Worm (Caenorhabditis elegans) whole organism, mixed stage, embryonic: ENCODE results near the gene R10E11.5.
A peak's percentile ranks its signal among the peaks of the same experiment; 100 is the strongest.

ENCODE experiments used
- M03D4.4 ChIP-seq: sonication (generic microtip); optimal IDR thresholded peaks from 2 replicates; lab custom pipeline; 2017; ENCODE audit warnings: mild to moderate bottlenecking, missing genetic modification characterization, missing compliant biosample characterization
- bed-3 ChIP-seq: fragments of 200-800 bp; sonication (Bioruptor generic); optimal IDR thresholded peaks from 3 replicates; lab custom pipeline; 2018; ENCODE audit warnings: mild to moderate bottlenecking, missing genetic modification characterization, moderate library complexity, missing compliant biosample characterization
- blmp-1 ChIP-seq: fragments of 150-350 bp; optimal IDR thresholded peaks from 2 replicates; lab custom pipeline; 2014; ENCODE audit warnings: missing biosample characterization, missing genetic modification characterization
- ceh-43 ChIP-seq: fragments of 200-800 bp; sonication (Bioruptor generic); optimal IDR thresholded peaks from 2 replicates; lab custom pipeline; 2018; ENCODE audit warnings: mild to moderate bottlenecking, missing genetic modification characterization, moderate library complexity, missing compliant biosample characterization
- ces-1 ChIP-seq: fragments of 150-350 bp; optimal IDR thresholded peaks from 2 replicates; lab custom pipeline; 2014; ENCODE audit warnings: missing biosample characterization, missing genetic modification reagents, missing genetic modification characterization
- cnd-1 ChIP-seq: fragments of 200-800 bp; sonication (Bioruptor generic); optimal IDR thresholded peaks from 2 replicates; lab custom pipeline; 2018; ENCODE audit warnings: mild to moderate bottlenecking, missing genetic modification characterization, missing compliant biosample characterization
- drap-1 ChIP-seq: fragments of 200-800 bp; sonication (Bioruptor generic); optimal IDR thresholded peaks from 3 replicates; lab custom pipeline; 2018; ENCODE audit warnings: mild to moderate bottlenecking, missing genetic modification characterization, missing compliant biosample characterization
- elt-3 ChIP-seq: fragments of 150-350 bp; optimal IDR thresholded peaks from 2 replicates; lab custom pipeline; 2014; ENCODE audit warnings: missing biosample characterization, missing genetic modification characterization
- flh-1 ChIP-seq: fragments of 200-800 bp; sonication (Bioruptor generic); optimal IDR thresholded peaks from 2 replicates; lab custom pipeline; 2018; ENCODE audit warnings: mild to moderate bottlenecking, missing genetic modification characterization, moderate library complexity, missing compliant biosample characterization
- ham-2 ChIP-seq: fragments of 200-800 bp; sonication (Bioruptor generic); optimal IDR thresholded peaks from 2 replicates; lab custom pipeline; 2018; ENCODE audit warnings: mild to moderate bottlenecking, missing genetic modification characterization, missing compliant biosample characterization
- lin-13 ChIP-seq: fragments of 150-350 bp; optimal IDR thresholded peaks from 2 replicates; lab custom pipeline; 2014; ENCODE audit warnings: missing biosample characterization, missing genetic modification characterization
- lin-32 ChIP-seq: fragments of 200-800 bp; sonication (Bioruptor generic); optimal IDR thresholded peaks from 2 replicates; lab custom pipeline; 2018; ENCODE audit warnings: mild to moderate bottlenecking, missing genetic modification characterization, missing compliant biosample characterization
- lsy-2 ChIP-seq: fragments of 150-350 bp; optimal IDR thresholded peaks from 2 replicates; lab custom pipeline; 2014; ENCODE audit warnings: missing biosample characterization, missing genetic modification characterization
- mep-1 ChIP-seq: fragments of 150-350 bp; optimal IDR thresholded peaks from 2 replicates; lab custom pipeline; 2017; ENCODE audit warnings: missing biosample characterization, missing genetic modification reagents, missing genetic modification characterization, inconsistent platforms
- mls-2 ChIP-seq: sonication (generic microtip); optimal IDR thresholded peaks from 2 replicates; lab custom pipeline; 2016; ENCODE audit warnings: mild to moderate bottlenecking, missing genetic modification characterization, moderate library complexity, missing compliant biosample characterization
- nhr-12 ChIP-seq: fragments of 150-350 bp; optimal IDR thresholded peaks from 2 replicates; lab custom pipeline; 2014; ENCODE audit warnings: missing biosample characterization, missing genetic modification characterization
- nhr-2 ChIP-seq: fragments of 150-350 bp; optimal IDR thresholded peaks from 2 replicates; lab custom pipeline; 2014; ENCODE audit warnings: missing biosample characterization, missing genetic modification characterization
- nhr-237 ChIP-seq: fragments of 150-350 bp; optimal IDR thresholded peaks from 2 replicates; lab custom pipeline; 2014; ENCODE audit warnings: missing biosample characterization, missing genetic modification characterization
- nhr-76 ChIP-seq: sonication (generic microtip); optimal IDR thresholded peaks from 2 replicates; lab custom pipeline; 2017; ENCODE audit warnings: missing biosample characterization, missing genetic modification characterization
- pha-4 ChIP-seq: fragments of 150-350 bp; optimal IDR thresholded peaks from 2 replicates; lab custom pipeline; 2018; ENCODE audit warnings: missing biosample characterization, missing genetic modification reagents, missing genetic modification characterization
- snpc-4 ChIP-seq: fragments of 150-350 bp; optimal IDR thresholded peaks from 2 replicates; lab custom pipeline; 2014; ENCODE audit warnings: missing biosample characterization, missing genetic modification characterization
- sptf-1 ChIP-seq: sonication (generic microtip); optimal IDR thresholded peaks from 2 replicates; lab custom pipeline; 2017; ENCODE audit warnings: mild to moderate bottlenecking, missing genetic modification characterization, moderate library complexity, missing compliant biosample characterization
- tbx-8 ChIP-seq: fragments of 200-800 bp; sonication (Bioruptor generic); optimal IDR thresholded peaks from 2 replicates; lab custom pipeline; 2018; ENCODE audit warnings: mild to moderate bottlenecking, missing genetic modification characterization, moderate library complexity, missing compliant biosample characterization
- unc-120 ChIP-seq: sonication (generic microtip); optimal IDR thresholded peaks from 2 replicates; lab custom pipeline; 2017; ENCODE audit warnings: missing genetic modification characterization, missing compliant biosample characterization; ENCODE audit not compliant: poor library complexity, severe bottlenecking
- unc-39 ChIP-seq: fragments of 150-350 bp; optimal IDR thresholded peaks from 2 replicates; lab custom pipeline; 2014; ENCODE audit warnings: missing biosample characterization, missing genetic modification characterization
- zip-8 ChIP-seq: fragments of 150-350 bp; optimal IDR thresholded peaks from 2 replicates; lab custom pipeline; 2014; ENCODE audit warnings: missing biosample characterization, missing genetic modification characterization
- ztf-11 ChIP-seq: fragments of 150-350 bp; optimal IDR thresholded peaks from 2 replicates; lab custom pipeline; 2014; ENCODE audit warnings: missing biosample characterization, missing genetic modification characterization

R10E11.5 gene

DNA sequence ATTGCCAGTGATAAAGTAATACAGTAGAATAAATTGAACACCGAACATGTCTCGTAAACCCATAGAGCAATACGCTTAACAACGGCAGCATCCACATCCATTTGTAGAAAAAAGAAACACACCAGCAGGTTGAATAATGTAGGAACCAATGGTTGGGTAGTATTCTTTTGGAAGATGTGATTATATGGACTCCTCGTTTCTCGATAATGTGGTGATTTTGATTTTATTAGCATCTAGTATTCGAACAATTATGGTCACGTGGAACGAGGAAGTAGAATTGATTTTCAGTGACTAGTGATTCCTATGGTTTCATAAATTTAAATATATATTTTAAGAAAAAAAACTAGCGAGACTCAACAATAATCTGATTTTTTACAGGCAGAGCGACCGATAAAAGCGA lies 7.0 kb upstream of the R10E11.5 start, which contains the start of gene srxa-10:
Gene srxa-10 (minus strand): TSS at position 101 of the 400 bp plus-strand sequence.
- TF ChIP-seq ham-2 (GFP tag; lab: Kevin White, UChicago) (no peak), ztf-11 (tag; lab: Kevin White, UChicago) (no peak), tbx-8 (GFP tag; lab: Kevin White, UChicago) (no peak), elt-3 (no peak), unc-39 (tag; lab: Kevin White, UChicago) (no peak), nhr-12 (tag; lab: Kevin White, UChicago) (no peak), mep-1 (tag; lab: Kevin White, UChicago) (no peak)

ce11 chrIII:9793592-9794417 lies 4.3 kb upstream of the R10E11.5 start, which contains the start of the genes R10E11.9 and mcm-6:
Gene R10E11.9 (minus strand): TSS chrIII:9793642.
Gene mcm-6 (plus strand): TSS chrIII:9794367.
- no peak for TF ChIP-seq M03D4.4
- peak; percentile 11 for TF ChIP-seq pha-4

ce11 chrIII:9789083-9789482 lies 374 bp downstream of the R10E11.5 start:
- TF ChIP-seq cnd-1 (tag; lab: Kevin White, UChicago) (no peak), unc-120 (tag; lab: Kevin White, UChicago) (no peak), lin-32 (GFP tag; lab: Kevin White, UChicago) (no peak), blmp-1 (no peak), snpc-4 (tag; lab: Kevin White, UChicago) (no peak), tbx-8 (GFP tag; lab: Kevin White, UChicago) (no peak), nhr-12 (tag; lab: Kevin White, UChicago) (no peak), nhr-2 (tag; lab: Kevin White, UChicago) (no peak), M03D4.4 (no peak)

ce11 chrIII:9786776-9787175 lies 2.7 kb downstream of the R10E11.5 start:
- TF ChIP-seq nhr-2 (tag; lab: Kevin White, UChicago) = no peak
- no peak for TF ChIP-seq M03D4.4
- no peak for TF ChIP-seq drap-1 (GFP tag; lab: Kevin White, UChicago)
- TF ChIP-seq ces-1 (GFP tag; lab: Kevin White, UChicago) = no peak
- no peak for TF ChIP-seq sptf-1 (tag; lab: Kevin White, UChicago)

DNA sequence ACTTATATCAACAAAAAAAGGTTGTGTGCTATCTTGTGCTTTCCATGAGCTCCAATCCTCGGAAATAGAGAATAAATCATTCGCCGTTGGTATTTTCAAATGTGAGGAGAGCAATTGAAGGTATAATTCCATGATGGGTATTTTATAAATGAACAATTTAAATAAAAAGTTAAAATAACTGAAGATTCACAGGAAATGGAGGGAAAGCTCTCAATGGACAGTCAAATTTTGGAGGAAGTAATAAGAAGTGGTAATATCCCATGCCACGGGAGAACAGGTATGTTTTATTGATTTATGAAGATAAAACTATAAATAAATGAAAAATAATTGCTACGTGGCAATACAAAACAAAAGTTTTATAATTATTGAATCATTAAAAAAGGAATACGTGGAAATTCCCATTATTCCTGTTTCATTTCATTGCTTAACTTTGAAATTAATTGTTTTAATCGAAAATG lies 6.3 kb downstream of the R10E11.5 start:
- TF ChIP-seq lsy-2 (tag; lab: Kevin White, UChicago) (no peak), ceh-43 (GFP tag; lab: Kevin White, UChicago) (peak; percentile 12), mls-2 (tag; lab: Kevin White, UChicago) (peak; percentile 40)

- no peak for TF ChIP-seq snpc-4 (tag; lab: Kevin White, UChicago)
- no peak for TF ChIP-seq nhr-76 (tag; lab: Kevin White, UChicago)
- no peak for TF ChIP-seq ztf-11 (tag; lab: Kevin White, UChicago)
- no peak for TF ChIP-seq M03D4.4
- TF ChIP-seq drap-1 (GFP tag; lab: Kevin White, UChicago) = no peak
- TF ChIP-seq lin-32 (GFP tag; lab: Kevin White, UChicago) = no peak
- no peak for TF ChIP-seq tbx-8 (GFP tag; lab: Kevin White, UChicago)
- no peak for TF ChIP-seq mep-1 (tag; lab: Kevin White, UChicago)
- no peak for TF ChIP-seq bed-3 (GFP tag; lab: Kevin White, UChicago)
- TF ChIP-seq mls-2 (tag; lab: Kevin White, UChicago) = no peak
- TF ChIP-seq ces-1 (GFP tag; lab: Kevin White, UChicago) = no peak
- TF ChIP-seq nhr-12 (tag; lab: Kevin White, UChicago) = no peak
- no peak for TF ChIP-seq unc-120 (tag; lab: Kevin White, UChicago)
- TF ChIP-seq flh-1 (GFP tag; lab: Kevin White, UChicago) = no peak
- TF ChIP-seq lin-13 (tag; lab: Kevin White, UChicago) = no peak
- TF ChIP-seq zip-8 = no peak
- no peak for TF ChIP-seq unc-39 (tag; lab: Kevin White, UChicago)
- no peak for TF ChIP-seq elt-3
- no peak for TF ChIP-seq nhr-237
- no peak for TF ChIP-seq blmp-1
These were observed 6.9 kb downstream of the R10E11.5 start, which contains the start of gene R10E11.6 for ce11 chrIII:9782483-9783081. Gene R10E11.6 (plus strand): TSS chrIII:9783006.
